Worm (Caenorhabditis elegans) whole organism, young adult: ENCODE data around the gene sdha-1.

ENCODE experiments used
- athp-1 ChIP-seq: sonication (generic microtip); optimal IDR thresholded peaks from 2 replicates; lab custom pipeline; 2017; ENCODE audit warnings: mild to moderate bottlenecking, missing genetic modification characterization, missing compliant biosample characterization
- lin-54 ChIP-seq: fragments of 200-800 bp; sonication (Bioruptor generic); optimal IDR thresholded peaks from 2 replicates; lab custom pipeline; 2018; ENCODE audit warnings: mild to moderate bottlenecking, missing genetic modification characterization, missing compliant biosample characterization

ce11 chrX:8565810-8566416 is 20.1 kb upstream of the sdha-1 start:
- TF ChIP-seq athp-1 (tag; lab: Kevin White, UChicago), result no peak
- no peak for TF ChIP-seq lin-54 (GFP tag; lab: Kevin White, UChicago)
